Fruit fly (Drosophila melanogaster) whole organism, embryonic: ENCODE results near the gene obst-B.

Experiments
- CG12104 ChIP-seq: fragments of 200-800 bp; sonication (Bioruptor generic); optimal IDR thresholded peaks from 3 replicates; lab custom pipeline; 2016; ENCODE audit warnings: missing biosample characterization, missing genetic modification characterization
- CG12391 ChIP-seq: fragments of 200-800 bp; sonication (Bioruptor generic); optimal IDR thresholded peaks from 3 replicates; lab custom pipeline; 2018; ENCODE audit warnings: missing biosample characterization, mild to moderate bottlenecking, missing genetic modification characterization, moderate library complexity
- CG13296 ChIP-seq: fragments of 200-800 bp; sonication (Bioruptor generic); optimal IDR thresholded peaks from 3 replicates; lab custom pipeline; 2018; ENCODE audit warnings: missing biosample characterization, mild to moderate bottlenecking, missing genetic modification characterization
- CG14050 ChIP-seq: fragments of 200-800 bp; sonication (Bioruptor generic); IDR thresholded peaks from 3 replicates; pipeline ENCODE4 v1.3.6; 2022; ENCODE audit warnings: missing biosample characterization, missing genetic modification characterization
- CG14860 ChIP-seq: fragments of 200-800 bp; sonication (Bioruptor generic); IDR thresholded peaks from 3 replicates; pipeline ENCODE4 v1.3.6; 2022; ENCODE audit warnings: missing biosample characterization, missing genetic modification characterization; ENCODE audit not compliant: partially characterized antibody
- CG1647 ChIP-seq: fragments of 200-800 bp; sonication (Bioruptor generic); optimal IDR thresholded peaks from 3 replicates; lab custom pipeline; 2016; ENCODE audit warnings: missing biosample characterization, missing genetic modification characterization
- CG18262 ChIP-seq: fragments of 200-800 bp; optimal IDR thresholded peaks from 3 replicates; lab custom pipeline; 2019; ENCODE audit warnings: missing biosample characterization, mild to moderate bottlenecking, missing genetic modification characterization, moderate library complexity
- CG2116 ChIP-seq: fragments of 200-800 bp; sonication (Bioruptor generic); optimal IDR thresholded peaks from 3 replicates; lab custom pipeline; 2018; ENCODE audit warnings: missing biosample characterization, mild to moderate bottlenecking, missing genetic modification characterization
- CG31224 ChIP-seq: fragments of 200-800 bp; sonication (Bioruptor generic); IDR thresholded peaks from 2 replicates; pipeline ENCODE4 v1.3.6; 2022; ENCODE audit warnings: missing biosample characterization, missing genetic modification characterization
- CG32767 ChIP-seq: fragments of 200-800 bp; sonication (Bioruptor generic); IDR thresholded peaks from 2 replicates; pipeline ENCODE4 v1.3.6; 2022; ENCODE audit warnings: missing biosample characterization, missing genetic modification characterization
- CG33557 ChIP-seq: fragments of 200-800 bp; sonication (Bioruptor generic); optimal IDR thresholded peaks from 2 replicates; lab custom pipeline; 2019; ENCODE audit warnings: missing biosample characterization, mild to moderate bottlenecking, missing genetic modification characterization, moderate library complexity
- CG5245 ChIP-seq: fragments of 200-800 bp; sonication (Bioruptor generic); optimal IDR thresholded peaks from 3 replicates; lab custom pipeline; 2016; ENCODE audit warnings: missing biosample characterization, missing genetic modification characterization
- CG6272 ChIP-seq: fragments of 200-800 bp; sonication (Bioruptor generic); IDR thresholded peaks from 2 replicates; pipeline ENCODE4 v1.3.6; 2022; ENCODE audit warnings: missing biosample characterization, missing genetic modification characterization
- CG9609 ChIP-seq: fragments of 200-800 bp; sonication (Bioruptor generic); optimal IDR thresholded peaks from 3 replicates; lab custom pipeline; 2016; ENCODE audit warnings: missing biosample characterization, missing genetic modification characterization
- Dip2 ChIP-seq: fragments of 200-800 bp; sonication (Bioruptor generic); IDR thresholded peaks from 2 replicates; pipeline ENCODE4 v1.3.6; 2022; ENCODE audit warnings: missing biosample characterization, missing genetic modification characterization
- Dip3 ChIP-seq: fragments of 200-800 bp; sonication (Bioruptor generic); optimal IDR thresholded peaks from 3 replicates; lab custom pipeline; 2016; ENCODE audit warnings: missing biosample characterization, missing genetic modification characterization
- E2f2 ChIP-seq: fragments of 200-800 bp; sonication (Bioruptor generic); IDR thresholded peaks from 2 replicates; pipeline ENCODE4 v1.3.6; 2022; ENCODE audit warnings: missing biosample characterization, missing genetic modification characterization
- Gug ChIP-seq: fragments of 200-800 bp; sonication (Bioruptor generic); IDR thresholded peaks from 4 replicates; pipeline ENCODE4 v1.3.6; 2022; ENCODE audit warnings: missing biosample characterization, missing genetic modification characterization
- HHEX ChIP-seq: fragments of 200-800 bp; sonication (Bioruptor generic); optimal IDR thresholded peaks from 3 replicates; lab custom pipeline; 2017; ENCODE audit warnings: missing biosample characterization, mild to moderate bottlenecking, missing genetic modification characterization, missing genetic modification reagents
- Hsf ChIP-seq: fragments of 200-800 bp; sonication (Bioruptor generic); optimal IDR thresholded peaks from 3 replicates; lab custom pipeline; 2016; ENCODE audit warnings: missing biosample characterization, missing genetic modification characterization
- NC2β ChIP-seq: fragments of 200-800 bp; sonication (Bioruptor generic); optimal IDR thresholded peaks from 2 replicates; lab custom pipeline; 2016; ENCODE audit warnings: missing biosample characterization, missing genetic modification characterization
- NK7.1 ChIP-seq: fragments of 200-800 bp; sonication (Bioruptor generic); optimal IDR thresholded peaks from 3 replicates; lab custom pipeline; 2016; ENCODE audit warnings: missing biosample characterization, missing genetic modification characterization
- Nf-YA ChIP-seq: fragments of 200-800 bp; sonication (Bioruptor generic); IDR thresholded peaks from 2 replicates; pipeline ENCODE4 v1.3.6; 2022; ENCODE audit warnings: missing biosample characterization, missing genetic modification characterization
- Nf-YB ChIP-seq: fragments of 200-800 bp; sonication (Bioruptor generic); optimal IDR thresholded peaks from 3 replicates; lab custom pipeline; 2019; ENCODE audit warnings: missing biosample characterization, mild to moderate bottlenecking, missing genetic modification characterization, moderate library complexity
- Oaz ChIP-seq: fragments of 200-800 bp; sonication (Bioruptor generic); IDR thresholded peaks from 2 replicates; pipeline ENCODE4 v1.3.6; 2022; ENCODE audit warnings: missing biosample characterization, missing genetic modification characterization
- PHDP ChIP-seq: fragments of 200-800 bp; sonication (Bioruptor generic); optimal IDR thresholded peaks from 3 replicates; lab custom pipeline; 2018; ENCODE audit warnings: missing biosample characterization, mild to moderate bottlenecking, missing genetic modification characterization, moderate library complexity
- Scr ChIP-seq: fragments of 200-800 bp; sonication (Bioruptor generic); IDR thresholded peaks from 2 replicates; pipeline ENCODE4 v1.3.6; 2022; ENCODE audit warnings: missing biosample characterization, missing genetic modification characterization; ENCODE audit not compliant: partially characterized antibody
- Xrp1 ChIP-seq: fragments of 200-800 bp; sonication (Bioruptor generic); IDR thresholded peaks from 2 replicates; pipeline ENCODE4 v1.3.6; 2022; ENCODE audit warnings: missing biosample characterization, missing genetic modification characterization
- ap ChIP-seq: fragments of 200-800 bp; sonication (Bioruptor generic); IDR thresholded peaks from 2 replicates; pipeline ENCODE4 v1.3.6; 2022; ENCODE audit warnings: missing biosample characterization, missing genetic modification characterization
- cato ChIP-seq: fragments of 200-800 bp; sonication (Bioruptor generic); optimal IDR thresholded peaks from 2 replicates; lab custom pipeline; 2016; ENCODE audit warnings: missing biosample characterization, missing genetic modification characterization, borderline replicate concordance
- caup ChIP-seq: fragments of 200-800 bp; sonication (Bioruptor generic); optimal IDR thresholded peaks from 3 replicates; lab custom pipeline; 2017; ENCODE audit warnings: missing biosample characterization, mild to moderate bottlenecking, missing genetic modification characterization, moderate library complexity; ENCODE audit not compliant: severe bottlenecking
- disco-r ChIP-seq: fragments of 200-800 bp; sonication (Bioruptor generic); optimal IDR thresholded peaks from 2 replicates; lab custom pipeline; 2016; ENCODE audit warnings: missing biosample characterization, missing genetic modification characterization
- dmrt99B ChIP-seq: fragments of 200-800 bp; sonication (Bioruptor generic); optimal IDR thresholded peaks from 2 replicates; lab custom pipeline; 2018; ENCODE audit warnings: missing biosample characterization, mild to moderate bottlenecking, missing genetic modification characterization, moderate library complexity
- fd3F ChIP-seq: fragments of 200-800 bp; sonication (Bioruptor generic); optimal IDR thresholded peaks from 2 replicates; lab custom pipeline; 2018; ENCODE audit warnings: missing biosample characterization, mild to moderate bottlenecking, missing genetic modification characterization, moderate library complexity
- gfzf ChIP-seq: fragments of 200-800 bp; sonication (Bioruptor generic); optimal IDR thresholded peaks from 2 replicates; lab custom pipeline; 2016; ENCODE audit warnings: missing biosample characterization, mild to moderate bottlenecking, missing genetic modification characterization, moderate library complexity
- gsb ChIP-seq: fragments of 200-800 bp; sonication (Bioruptor generic); IDR thresholded peaks from 2 replicates; pipeline ENCODE4 v1.3.6; 2022; ENCODE audit warnings: missing biosample characterization, missing genetic modification characterization
- ind ChIP-seq: fragments of 200-800 bp; sonication (Bioruptor generic); optimal IDR thresholded peaks from 3 replicates; lab custom pipeline; 2016; ENCODE audit warnings: missing biosample characterization, missing genetic modification characterization
- lola ChIP-seq, 3 experiments: fragments of >200 bp in 2 of 3; fragments of 200-800 bp in 1 of 3; sonication (Bioruptor generic) in 1 of 3; optimal IDR thresholded peaks; 2 replicates each; lab custom pipeline; 2017 to 2019; ENCODE audit warnings: missing biosample characterization in 3 of 3, missing genetic modification characterization in 3 of 3, mild to moderate bottlenecking in 1 of 3, moderate library complexity in 1 of 3
- luna ChIP-seq: fragments of 200-800 bp; sonication (Bioruptor generic); optimal IDR thresholded peaks from 2 replicates; lab custom pipeline; 2016; ENCODE audit warnings: missing biosample characterization, missing genetic modification characterization
- mld ChIP-seq: fragments of 200-800 bp; sonication (Bioruptor generic); IDR thresholded peaks from 3 replicates; pipeline ENCODE4 v1.3.6; 2022; ENCODE audit warnings: missing biosample characterization, missing genetic modification characterization; ENCODE audit not compliant: partially characterized antibody
- nau ChIP-seq: fragments of 200-800 bp; sonication (Bioruptor generic); optimal IDR thresholded peaks from 3 replicates; lab custom pipeline; 2017; ENCODE audit warnings: missing biosample characterization, mild to moderate bottlenecking, missing genetic modification characterization, missing genetic modification reagents
- peb ChIP-seq: fragments of 200-800 bp; sonication (Bioruptor generic); IDR thresholded peaks from 2 replicates; pipeline ENCODE4 v1.3.6; 2022; ENCODE audit warnings: missing biosample characterization, missing genetic modification characterization
- pum ChIP-seq: fragments of 200-800 bp; sonication (Bioruptor generic); optimal IDR thresholded peaks from 2 replicates; lab custom pipeline; 2016; ENCODE audit warnings: missing biosample characterization, missing genetic modification characterization
- row ChIP-seq: fragments of 200-800 bp; sonication (Bioruptor generic); IDR thresholded peaks from 3 replicates; pipeline ENCODE4 v1.3.6; 2022; ENCODE audit warnings: missing biosample characterization, missing genetic modification characterization
- scrt ChIP-seq: fragments of 200-800 bp; sonication (Bioruptor generic); optimal IDR thresholded peaks from 2 replicates; lab custom pipeline; 2018; ENCODE audit warnings: missing biosample characterization, mild to moderate bottlenecking, missing genetic modification characterization, moderate library complexity
- sob ChIP-seq: fragments of 200-800 bp; sonication (Bioruptor generic); IDR thresholded peaks from 2 replicates; pipeline ENCODE4 v1.3.6; 2022; ENCODE audit warnings: missing biosample characterization, missing genetic modification characterization
- z ChIP-seq: fragments of 200-800 bp; sonication (Bioruptor generic); IDR thresholded peaks from 3 replicates; pipeline ENCODE4 v1.3.6; 2022; ENCODE audit warnings: missing biosample characterization, missing genetic modification characterization
- zfh1 ChIP-seq: fragments of 200-800 bp; sonication (Bioruptor generic); IDR thresholded peaks from 3 replicates; pipeline ENCODE4 v1.3.6; 2022; ENCODE audit warnings: missing biosample characterization, missing genetic modification characterization

obst-B gene

dm6 chr2L:9986402-9987350 is 45.8 kb upstream of the obst-B start (continued):
- TF ChIP-seq ap (GFP tag; lab: Robert Waterston, UW) = peak; percentile 33; the same call in 1 of the 2 replicates
- no peak; the same call in 1 of the 2 replicates for TF ChIP-seq CG32767 (GFP tag; lab: Robert Waterston, UW)
- TF ChIP-seq lola (GFP tag; optimal IDR thresholded peaks at IDR 0.05; lab: Kevin White, UChicago) = no peak
- peak; percentile 60 for TF ChIP-seq peb (GFP tag; lab: Robert Waterston, UW)
- TF ChIP-seq gfzf (GFP tag; lab: Kevin White, UChicago) = no peak
- TF ChIP-seq Scr (GFP tag; lab: Robert Waterston, UW) = no peak
- no peak for TF ChIP-seq NC2β (GFP tag; lab: Kevin White, UChicago)
- TF ChIP-seq row (GFP tag; lab: Robert Waterston, UW) = peak; percentile 62
- peak; percentile 68 for TF ChIP-seq CG18262 (tag; lab: Kevin White, UChicago)
- TF ChIP-seq CG1647 (GFP tag; lab: Kevin White, UChicago) = no peak
- TF ChIP-seq Dip2 = no peak
- TF ChIP-seq CG2116 = no peak
- peak; percentile 26 for TF ChIP-seq pum (GFP tag; lab: Kevin White, UChicago)
- no peak for TF ChIP-seq disco-r (GFP tag; lab: Kevin White, UChicago)
- peak; percentile 75; the same call in 2 of the 3 replicates for TF ChIP-seq zfh1
- peak; percentile 44 for TF ChIP-seq CG9609
- TF ChIP-seq z = no peak
- peak; percentile 61; the same call in 3 of the 4 replicates for TF ChIP-seq Gug (GFP tag; lab: Robert Waterston, UW)
- TF ChIP-seq dmrt99B (tag; lab: Kevin White, UChicago) = peak; percentile 71
- TF ChIP-seq Oaz (GFP tag; lab: Robert Waterston, UW) = no peak
- no peak for TF ChIP-seq CG33557 (GFP tag; lab: Kevin White, UChicago)
- no peak for TF ChIP-seq gsb (GFP tag; lab: Robert Waterston, UW)
- no peak for TF ChIP-seq Nf-YA (GFP tag; lab: Robert Waterston, UW)
- no peak for TF ChIP-seq NK7.1 (GFP tag; lab: Kevin White, UChicago)
- TF ChIP-seq CG14050 (GFP tag; lab: Robert Waterston, UW) = peak; percentile 30; the same call in 1 of the 3 replicates
- no peak for TF ChIP-seq CG12104 (GFP tag; lab: Kevin White, UChicago)
- peak; percentile 85 for TF ChIP-seq Xrp1
- TF ChIP-seq E2f2 (GFP tag; lab: Robert Waterston, UW) = no peak
- TF ChIP-seq scrt (GFP tag; lab: Kevin White, UChicago) = no peak
- TF ChIP-seq Dip3 (GFP tag; lab: Kevin White, UChicago) = no peak
- peak; percentile 4 for TF ChIP-seq Hsf (GFP tag; lab: Kevin White, UChicago)
- peak; percentile 13 for TF ChIP-seq HHEX
- no peak for TF ChIP-seq nau (GFP tag; lab: Kevin White, UChicago)
- no peak for TF ChIP-seq PHDP (tag; lab: Kevin White, UChicago)
- TF ChIP-seq sob (GFP tag; lab: Robert Waterston, UW) = peak; percentile 17; the same call in 1 of the 2 replicates
- TF ChIP-seq CG12391 (tag; lab: Kevin White, UChicago) = peak; percentile 48
- no peak for TF ChIP-seq mld (GFP tag; lab: Robert Waterston, UW)
- peak; percentile 57 for TF ChIP-seq ind (GFP tag; lab: Kevin White, UChicago)
- no peak for TF ChIP-seq Nf-YB
- no peak for TF ChIP-seq caup (GFP tag; lab: Kevin White, UChicago)
- no peak for TF ChIP-seq CG13296 (GFP tag; lab: Kevin White, UChicago)
- peak; percentile 49 for TF ChIP-seq CG5245 (GFP tag; lab: Kevin White, UChicago)
- no peak for TF ChIP-seq CG14860
- no peak for TF ChIP-seq cato (GFP tag; lab: Kevin White, UChicago)
- no peak for TF ChIP-seq luna
- TF ChIP-seq CG31224 (GFP tag; lab: Robert Waterston, UW) = no peak
- TF ChIP-seq CG6272 (GFP tag; lab: Robert Waterston, UW) = peak; percentile 33; the same call in 1 of the 2 replicates
- TF ChIP-seq fd3F (GFP tag; lab: Kevin White, UChicago) = no peak
